Worm (Caenorhabditis elegans): ENCODE results near the gene F09C12.8.

DNA sequence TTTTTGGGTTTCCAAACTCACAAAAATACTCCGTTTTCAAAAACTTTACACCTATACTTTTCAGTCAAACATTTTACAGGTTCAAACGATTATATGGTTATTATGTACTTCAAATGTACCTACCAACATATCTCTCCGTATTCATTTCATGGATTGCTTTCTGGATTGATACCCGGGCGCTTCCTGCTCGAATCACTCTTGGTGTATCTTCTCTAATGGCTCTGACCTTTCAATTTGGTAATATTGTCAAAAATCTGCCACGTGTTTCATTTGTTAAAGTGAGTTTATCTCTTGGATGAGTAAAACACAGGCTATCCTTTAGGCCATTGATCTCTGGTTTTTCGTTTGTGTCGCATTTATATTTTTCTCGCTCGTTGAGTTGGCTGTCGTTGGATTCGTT, 19.6 kb downstream of the F09C12.8 start:
- TF ChIP-seq unc-39 (tag; optimal IDR thresholded peaks at IDR 0.05), result no peak
- no peak for TF ChIP-seq nhr-11 (tag; optimal IDR thresholded peaks at IDR 0.05)
- TF ChIP-seq ztf-11 (tag; optimal IDR thresholded peaks at IDR 0.05), result no peak
- TF ChIP-seq nhr-28 (tag; optimal IDR thresholded peaks at IDR 0.05), result no peak
- no peak for TF ChIP-seq elt-1 (tag; optimal IDR thresholded peaks at IDR 0.05)
- TF ChIP-seq snpc-4 (tag; optimal IDR thresholded peaks at IDR 0.05), result no peak
- no peak for TF ChIP-seq daf-12 (tag; optimal IDR thresholded peaks at IDR 0.05)
- no peak for TF ChIP-seq nhr-77 (tag; optimal IDR thresholded peaks at IDR 0.05)
- no peak for TF ChIP-seq nhr-76 (tag; optimal IDR thresholded peaks at IDR 0.05)
- no peak for TF ChIP-seq lin-15B (tag; optimal IDR thresholded peaks at IDR 0.05)
- TF ChIP-seq R02D3.7 (tag; optimal IDR thresholded peaks at IDR 0.05), result no peak
- TF ChIP-seq nhr-237 (tag; optimal IDR thresholded peaks at IDR 0.05), result no peak
- TF ChIP-seq pqm-1 (tag; optimal IDR thresholded peaks at IDR 0.05), result no peak
- TF ChIP-seq pha-4 (tag; optimal IDR thresholded peaks at IDR 0.05), result no peak

All from whole organism, L3 larva.